Fruit fly (Drosophila melanogaster) whole organism, pupa: ENCODE results near the gene Mlp84B.

Experiments used
- CG15710 ChIP-seq: fragments of 200-800 bp; sonication (Bioruptor generic); optimal IDR thresholded peaks from 2 replicates; lab custom pipeline; 2018; ENCODE audit warnings: missing biosample characterization, mild to moderate bottlenecking, missing genetic modification characterization, moderate library complexity
- CG32121 ChIP-seq: fragments of 200-800 bp; sonication (Bioruptor generic); IDR thresholded peaks from 2 replicates; pipeline ENCODE4 v1.3.6; 2022; ENCODE audit warnings: missing biosample characterization, missing genetic modification characterization
- D1 ChIP-seq: fragments of 200-800 bp; sonication (Bioruptor generic); optimal IDR thresholded peaks from 2 replicates; lab custom pipeline; 2018; ENCODE audit warnings: missing biosample characterization, mild to moderate bottlenecking, missing genetic modification characterization, moderate library complexity
- EcR ChIP-seq: fragments of 200-800 bp; sonication (Bioruptor generic); optimal IDR thresholded peaks from 3 replicates; lab custom pipeline; 2019; ENCODE audit warnings: missing biosample characterization, missing genetic modification characterization, mild to moderate bottlenecking, moderate library complexity, missing genetic modification reagents
- Ets98B ChIP-seq: fragments of 200-800 bp; sonication (Bioruptor generic); IDR thresholded peaks from 2 replicates; pipeline ENCODE4 v1.3.6; 2022; ENCODE audit warnings: missing biosample characterization, missing genetic modification characterization
- Pif1B ChIP-seq: fragments of 200-800 bp; sonication (Bioruptor generic); optimal IDR thresholded peaks from 3 replicates; lab custom pipeline; 2016; ENCODE audit warnings: missing biosample characterization, missing genetic modification characterization
- rn ChIP-seq: fragments of 200-800 bp; sonication (Bioruptor generic); IDR thresholded peaks from 2 replicates; pipeline ENCODE4 v1.3.6; 2022; ENCODE audit warnings: missing biosample characterization, missing genetic modification characterization

- TF ChIP-seq Pif1B (GFP tag; lab: Kevin White, UChicago) (no peak), EcR (GFP tag; lab: Kevin White, UChicago) (no peak), rn (GFP tag; lab: Robert Waterston, UW) (peak; percentile 43; the same call in 1 of the 2 replicates), CG32121 (GFP tag; lab: Robert Waterston, UW) (no peak; the same call in 1 of the 2 replicates), CG15710 (peak; percentile 62), D1 (no peak), Ets98B (GFP tag; lab: Robert Waterston, UW) (peak; percentile 29; the same call in 1 of the 2 replicates)
Observed at dm6 chr3R:7150544-7151406, 33.2 kb upstream of the Mlp84B start, which contains the start of the genes gfzf and Sas-4.
